Worm (Caenorhabditis elegans): ENCODE results near the gene ZC443.1.

- TF ChIP-seq B0310.2 (tag; optimal IDR thresholded peaks at IDR 0.05) (no peak), flt-1 (GFP tag; IDR thresholded peaks at IDR 0.05) (no peak), tbx-37 (GFP tag; conservative IDR thresholded peaks at IDR 0.05) (no peak)
Observed at ce11 chrV:12795927-12796326, 14.0 kb downstream of the ZC443.1 start.
